Worm (Caenorhabditis elegans) whole organism, early embryonic: Measurements from ENCODE around the gene exos-9.

ENCODE experiments used
- B0310.2 ChIP-seq: sonication (generic microtip); optimal IDR thresholded peaks from 2 replicates; lab custom pipeline; 2016; ENCODE audit warnings: mild to moderate bottlenecking, missing genetic modification characterization, missing compliant biosample characterization
- F13C5.2 ChIP-seq: sonication (generic microtip); optimal IDR thresholded peaks from 2 replicates; lab custom pipeline; 2017; ENCODE audit warnings: mild to moderate bottlenecking, missing genetic modification characterization, inconsistent platforms, missing compliant biosample characterization
- ama-1 ChIP-seq: fragments of 150-350 bp; optimal IDR thresholded peaks from 2 replicates; lab custom pipeline; 2014
- ets-7 ChIP-seq: sonication (generic microtip); optimal IDR thresholded peaks from 2 replicates; lab custom pipeline; 2016; ENCODE audit warnings: missing genotype, missing genetic modification characterization, missing compliant biosample characterization
- flt-1 ChIP-seq: fragments of 200-800 bp; sonication (Bioruptor generic); IDR thresholded peaks from 2 replicates; pipeline ENCODE4 v1.3.6; 2022; ENCODE audit warnings: missing genetic modification characterization, missing compliant biosample characterization
- scrt-1 ChIP-seq: fragments of 200-800 bp; sonication (Bioruptor generic); IDR thresholded peaks from 2 replicates; pipeline ENCODE4 v1.3.6; 2022; ENCODE audit warnings: missing genetic modification characterization, missing compliant biosample characterization

- TF ChIP-seq scrt-1 (GFP tag; lab: Robert Waterston, UW) (no peak), ama-1 (lab: Kevin White, UChicago) (no peak), F13C5.2 (tag; lab: Kevin White, UChicago) (no peak), B0310.2 (no peak), ets-7 (tag; lab: Kevin White, UChicago) (no peak), flt-1 (GFP tag; lab: Robert Waterston, UW) (no peak)
Observed at ce11 chrIII:7185473-7185872, 12.4 kb downstream of the exos-9 start, which contains the start of gene F37C12.14.
